Fruit fly (Drosophila melanogaster) S2 (cell line): Measurements from ENCODE around the gene CycY.

Source experiments
- CG8478 ChIP-seq: fragments of >200 bp; optimal IDR thresholded peaks from 2 replicates; lab custom pipeline; 2018
- CTCF ChIP-seq, 2 experiments: fragments of >200 bp; optimal IDR thresholded peaks; 2 replicates each; lab custom pipeline; 2018

DNA sequence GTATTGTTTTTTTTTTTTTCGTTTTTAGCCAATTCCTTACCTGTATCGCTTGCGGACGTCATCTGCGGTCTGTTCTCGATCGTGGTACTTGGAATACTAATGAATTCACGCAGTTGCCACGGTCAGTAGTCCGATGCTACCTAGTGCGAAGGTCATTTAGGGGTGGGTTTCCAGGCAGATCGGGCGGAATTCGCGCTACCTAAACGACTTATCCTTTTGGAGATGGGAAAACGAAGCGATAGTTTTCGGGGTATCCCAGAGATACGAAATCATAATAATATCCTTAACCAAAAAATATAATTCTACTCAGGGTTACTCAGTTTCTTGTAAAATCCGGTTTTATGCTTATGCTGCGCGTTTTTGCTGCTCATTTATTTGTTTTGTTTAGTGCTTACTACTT lies 19.6 kb downstream of the CycY start, which contains the start of gene CG14937:
- TF ChIP-seq CTCF (optimal IDR thresholded peaks at IDR 0.05; lab: Kevin White, UChicago) (no peak), CG8478 (lab: Kevin White, UChicago) (no peak)
